Worm (Caenorhabditis elegans): ENCODE data around the gene cutl-9.

- TF ChIP-seq flt-1 (GFP tag; IDR thresholded peaks at IDR 0.05) (no peak), ama-1 (optimal IDR thresholded peaks at IDR 0.05) (no peak), tra-4 (tag; optimal IDR thresholded peaks at IDR 0.05) (no peak), ceh-36 (tag; optimal IDR thresholded peaks at IDR 0.05) (no peak), B0310.2 (tag; optimal IDR thresholded peaks at IDR 0.05) (no peak), sea-1 (GFP tag; conservative IDR thresholded peaks at IDR 0.05) (no peak), hmbx-1 (tag; optimal IDR thresholded peaks at IDR 0.05) (no peak), aly-1 (tag; optimal IDR thresholded peaks at IDR 0.05) (no peak), F13C5.2 (tag; optimal IDR thresholded peaks at IDR 0.05) (no peak), ets-7 (tag; optimal IDR thresholded peaks at IDR 0.05) (no peak), hnd-1 (tag; optimal IDR thresholded peaks at IDR 0.05) (no peak), tbx-11 (GFP tag; IDR thresholded peaks at IDR 0.05) (no peak), hmg-4 (GFP tag; optimal IDR thresholded peaks at IDR 0.05) (no peak), pes-1 (GFP tag; IDR thresholded peaks at IDR 0.05) (no peak)
Measured at ce11 chrII:10621965-10622364, at the start of gene cutl-9.
